Fruit fly (Drosophila melanogaster): ENCODE results near the gene CG42394.
A peak's percentile ranks its signal among the peaks of the same experiment; 100 is the strongest.

The CG42394 gene

DNA sequence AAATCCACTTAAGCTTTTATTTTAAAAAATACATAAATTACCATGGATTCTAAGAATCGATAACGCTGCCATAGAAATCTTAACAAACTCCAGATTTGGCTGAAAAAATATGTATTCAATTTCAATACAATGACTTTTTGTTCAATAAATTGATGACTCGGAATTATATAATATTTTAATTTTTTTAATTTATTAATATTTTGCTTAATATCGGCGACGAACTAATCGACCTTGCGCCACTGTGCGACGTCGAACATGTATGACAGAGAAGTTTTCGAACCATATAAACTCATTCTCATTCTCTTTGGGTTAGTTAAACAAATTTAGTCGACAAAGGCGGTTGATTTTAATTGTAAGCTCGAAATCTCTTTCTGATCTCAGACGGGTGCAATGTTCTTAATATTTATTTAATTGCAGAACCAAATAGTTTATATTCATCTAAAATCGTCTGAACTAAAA lies at the start of gene CG42394 (continued):
- TF ChIP-seq CG15479 (GFP tag; optimal IDR thresholded peaks at IDR 0.05) (no peak), chn (GFP tag; optimal IDR thresholded peaks at IDR 0.05) (peak; percentile 71), CG8089 (GFP tag; optimal IDR thresholded peaks at IDR 0.05) (peak; percentile 51), unpg (GFP tag; optimal IDR thresholded peaks at IDR 0.05) (peak; percentile 95), CG4820 (GFP tag; optimal IDR thresholded peaks at IDR 0.05) (peak; percentile 93), CG31224 (GFP tag; IDR thresholded peaks at IDR 0.05) (peak; percentile 88), dm (GFP tag; optimal IDR thresholded peaks at IDR 0.05) (peak; percentile 16), Sox102F (GFP tag; optimal IDR thresholded peaks at IDR 0.05) (peak; percentile 94), CG2116 (GFP tag; optimal IDR thresholded peaks at IDR 0.05) (peak; percentile 76), pita (GFP tag; optimal IDR thresholded peaks at IDR 0.05) (no peak), ssp (GFP tag; IDR thresholded peaks at IDR 0.05) (peak; percentile 78), bbx (GFP tag; IDR thresholded peaks at IDR 0.05; ENCODE audit: partially characterized antibody) (0 out of 2 replicates have a peak, but pooled peaks have one; percentile 37), Meics (GFP tag; optimal IDR thresholded peaks at IDR 0.05) (peak; percentile 97), CG9437 (GFP tag; optimal IDR thresholded peaks at IDR 0.05) (peak; percentile 90), CG10654 (GFP tag; optimal IDR thresholded peaks at IDR 0.05) (peak; percentile 89), trem (tag; optimal IDR thresholded peaks at IDR 0.05) (peak; percentile 95), da (GFP tag; optimal IDR thresholded peaks at IDR 0.05) (no peak), CG11398 (GFP tag; optimal IDR thresholded peaks at IDR 0.05) (peak; percentile 55), zfh1 (GFP tag; IDR thresholded peaks at IDR 0.05) (peak; percentile 94), ken (GFP tag; IDR thresholded peaks at IDR 0.05) (peak; percentile 89), Sox100B (GFP tag; optimal IDR thresholded peaks at IDR 0.05) (peak; percentile 97), Hey (tag; optimal IDR thresholded peaks at IDR 0.05) (peak; percentile 30), CG8281 (tag; optimal IDR thresholded peaks at IDR 0.05) (peak; percentile 77), pan (optimal IDR thresholded peaks at IDR 0.05) (no peak), pan (GFP tag; optimal IDR thresholded peaks at IDR 0.05 in 1 of 2, IDR thresholded peaks at IDR 0.05 in 1 of 2) (peak in 1 of 2 experiments; percentile 93), CG18476 (GFP tag; optimal IDR thresholded peaks at IDR 0.05) (peak; percentile 91), fd64A (GFP tag; optimal IDR thresholded peaks at IDR 0.05) (peak; percentile 47), so (GFP tag; IDR thresholded peaks at IDR 0.05) (peak; percentile 95; the same call in 2 of the 3 replicates), CG34376 (GFP tag; optimal IDR thresholded peaks at IDR 0.05) (no peak), az2 (GFP tag; optimal IDR thresholded peaks at IDR 0.05) (peak; percentile 96), trh (GFP tag; optimal IDR thresholded peaks at IDR 0.05) (peak; percentile 90), CG7745 (tag; optimal IDR thresholded peaks at IDR 0.05) (peak; percentile 10), gcm2 (GFP tag; optimal IDR thresholded peaks at IDR 0.05) (peak; percentile 81), D (optimal IDR thresholded peaks at IDR 0.05) (no peak), D (GFP tag; optimal IDR thresholded peaks at IDR 0.05) (peak; percentile 96), dmrt99B (tag; optimal IDR thresholded peaks at IDR 0.05) (peak; percentile 97), C15 (GFP tag; IDR thresholded peaks at IDR 0.05) (peak; percentile 83), CG32767 (GFP tag; IDR thresholded peaks at IDR 0.05) (peak; percentile 89), CG12236 (GFP tag; optimal IDR thresholded peaks at IDR 0.05) (peak; percentile 49), CG18262 (tag; optimal IDR thresholded peaks at IDR 0.05) (peak; percentile 99), ttk (GFP tag; IDR thresholded peaks at IDR 0.05) (peak; percentile 88), Chrac-16 (GFP tag; optimal IDR thresholded peaks at IDR 0.05) (peak; percentile 88), E2f1 (GFP tag; IDR thresholded peaks at IDR 0.05) (peak; percentile 95), Atf6 (GFP tag; IDR thresholded peaks at IDR 0.05) (peak; percentile 96), CG17385 (GFP tag; optimal IDR thresholded peaks at IDR 0.05) (peak; percentile 88), HLH54F (GFP tag; optimal IDR thresholded peaks at IDR 0.05) (peak; percentile 60), CG10147 (GFP tag; optimal IDR thresholded peaks at IDR 0.05) (peak; percentile 97), Xrp1 (GFP tag; IDR thresholded peaks at IDR 0.05) (peak; percentile 98), CG33213 (GFP tag; optimal IDR thresholded peaks at IDR 0.05) (peak; percentile 51), Dek (tag; optimal IDR thresholded peaks at IDR 0.05) (peak; percentile 91), Fer3 (tag; optimal IDR thresholded peaks at IDR 0.05) (peak; percentile 95), CG15696 (tag; optimal IDR thresholded peaks at IDR 0.05) (peak; percentile 94)

Measured in whole organism, embryonic.